Worm (Caenorhabditis elegans): Measurements from ENCODE around the gene F44E2.3.

- TF ChIP-seq elt-3 (tag; optimal IDR thresholded peaks at IDR 0.05) (no peak), unc-55 (GFP tag; optimal IDR thresholded peaks at IDR 0.05) (no peak), ama-1 (optimal IDR thresholded peaks at IDR 0.05) (no peak), lsy-2 (tag; optimal IDR thresholded peaks at IDR 0.05) (no peak), lin-13 (GFP tag; optimal IDR thresholded peaks at IDR 0.05) (no peak), sem-4 (tag; optimal IDR thresholded peaks at IDR 0.05) (no peak), nhr-11 (tag; optimal IDR thresholded peaks at IDR 0.05) (no peak), egl-27 (tag; optimal IDR thresholded peaks at IDR 0.05) (no peak), unc-62 (GFP tag; optimal IDR thresholded peaks at IDR 0.05) (no peak), nhr-77 (tag; optimal IDR thresholded peaks at IDR 0.05) (no peak), ztf-4 (tag; optimal IDR thresholded peaks at IDR 0.05) (no peak)
Observed at ce11 chrIII:8849507-8849906, 20.4 kb upstream of the F44E2.3 start, which contains the start of gene F44E2.8.

All from whole organism, L2 larva.